Fruit fly (Drosophila melanogaster) whole organism, embryonic: ENCODE results near the gene bmm.

ENCODE experiments used
- Antp ChIP-seq: fragments of 200-800 bp; sonication (Bioruptor generic); optimal IDR thresholded peaks from 3 replicates; lab custom pipeline; 2016; ENCODE audit warnings: missing biosample characterization, missing genetic modification characterization
- Bteb2 ChIP-seq: fragments of 200-800 bp; sonication (Bioruptor generic); optimal IDR thresholded peaks from 2 replicates; lab custom pipeline; 2016; ENCODE audit warnings: missing biosample characterization, missing genetic modification characterization
- CG12299 ChIP-seq: fragments of 200-800 bp; sonication (Bioruptor generic); optimal IDR thresholded peaks from 2 replicates; lab custom pipeline; 2018; ENCODE audit warnings: missing biosample characterization, mild to moderate bottlenecking, missing genetic modification characterization
- CG12391 ChIP-seq: fragments of 200-800 bp; sonication (Bioruptor generic); optimal IDR thresholded peaks from 3 replicates; lab custom pipeline; 2018; ENCODE audit warnings: missing biosample characterization, mild to moderate bottlenecking, missing genetic modification characterization, moderate library complexity
- CG13296 ChIP-seq: fragments of 200-800 bp; sonication (Bioruptor generic); optimal IDR thresholded peaks from 3 replicates; lab custom pipeline; 2018; ENCODE audit warnings: missing biosample characterization, mild to moderate bottlenecking, missing genetic modification characterization
- CG15514 ChIP-seq: fragments of 200-800 bp; sonication (Bioruptor generic); optimal IDR thresholded peaks from 3 replicates; lab custom pipeline; 2017; ENCODE audit warnings: missing biosample characterization, missing genetic modification characterization, mild to moderate bottlenecking, moderate library complexity, missing genetic modification reagents
- CG16813 ChIP-seq: fragments of 200-800 bp; sonication (Bioruptor generic); IDR thresholded peaks from 3 replicates; pipeline ENCODE4 v1.3.6; 2022; ENCODE audit warnings: missing biosample characterization, missing genetic modification characterization; ENCODE audit not compliant: partially characterized antibody
- CG2129 ChIP-seq: fragments of 200-800 bp; sonication (Bioruptor generic); IDR thresholded peaks from 2 replicates; pipeline ENCODE4 v1.3.6; 2022; ENCODE audit warnings: missing biosample characterization, missing genetic modification characterization; ENCODE audit not compliant: partially characterized antibody
- CG31441 ChIP-seq: fragments of 200-800 bp; sonication (Bioruptor generic); IDR thresholded peaks from 2 replicates; pipeline ENCODE4 v1.3.6; 2022; ENCODE audit warnings: missing biosample characterization, missing genetic modification characterization
- CG34376 ChIP-seq: fragments of 200-800 bp; sonication (Bioruptor generic); optimal IDR thresholded peaks from 2 replicates; lab custom pipeline; 2018; ENCODE audit warnings: missing biosample characterization, mild to moderate bottlenecking, missing genetic modification characterization
- CG3726 ChIP-seq: fragments of 200-800 bp; sonication (Bioruptor generic); IDR thresholded peaks from 3 replicates; pipeline ENCODE4, ENCODE4 v1.3.6; 2022; ENCODE audit warnings: missing biosample characterization, missing genetic modification characterization
- CG4282 ChIP-seq: fragments of 200-800 bp; sonication (Bioruptor generic); optimal IDR thresholded peaks from 2 replicates; lab custom pipeline; 2016; ENCODE audit warnings: missing biosample characterization, missing genetic modification characterization
- CG4360 ChIP-seq: fragments of 200-800 bp; sonication (Bioruptor generic); IDR thresholded peaks from 2 replicates; pipeline ENCODE4 v1.3.6; 2022; ENCODE audit warnings: missing biosample characterization, missing genetic modification characterization
- CG7357 ChIP-seq: fragments of 200-800 bp; sonication (Bioruptor generic); IDR thresholded peaks from 3 replicates; pipeline ENCODE4 v1.3.6; 2022; ENCODE audit warnings: missing biosample characterization, missing genetic modification characterization
- CG7786 ChIP-seq: fragments of 200-800 bp; sonication (Bioruptor generic); optimal IDR thresholded peaks from 2 replicates; lab custom pipeline; 2016; ENCODE audit warnings: missing biosample characterization, missing genetic modification characterization
- CG7987 ChIP-seq: fragments of 200-800 bp; sonication (Bioruptor generic); optimal IDR thresholded peaks from 2 replicates; lab custom pipeline; 2018; ENCODE audit warnings: missing biosample characterization, mild to moderate bottlenecking, missing genetic modification characterization, moderate library complexity
- CG8089 ChIP-seq: fragments of 200-800 bp; sonication (Bioruptor generic); optimal IDR thresholded peaks from 3 replicates; lab custom pipeline; 2016; ENCODE audit warnings: missing biosample characterization, missing genetic modification characterization
- CG9817 ChIP-seq: fragments of 200-800 bp; sonication (Bioruptor generic); optimal IDR thresholded peaks from 2 replicates; lab custom pipeline; 2018; ENCODE audit warnings: missing biosample characterization, mild to moderate bottlenecking, missing genetic modification characterization, moderate library complexity
- Dip3 ChIP-seq: fragments of 200-800 bp; sonication (Bioruptor generic); optimal IDR thresholded peaks from 3 replicates; lab custom pipeline; 2016; ENCODE audit warnings: missing biosample characterization, missing genetic modification characterization
- Doc3 ChIP-seq: fragments of 200-800 bp; sonication (Bioruptor generic); IDR thresholded peaks from 3 replicates; pipeline ENCODE4 v1.3.6; 2022; ENCODE audit warnings: missing biosample characterization, missing genetic modification characterization; ENCODE audit not compliant: partially characterized antibody
- Med ChIP-seq: fragments of 200-800 bp; sonication (Bioruptor generic); peaks from one replicate; lab custom pipeline; 2016; ENCODE audit warnings: missing biosample characterization, missing genetic modification characterization, mild to moderate bottlenecking, inconsistent platforms, moderate library complexity
- NC2α ChIP-seq: fragments of 200-800 bp; sonication (Bioruptor generic); optimal IDR thresholded peaks from 2 replicates; lab custom pipeline; 2016; ENCODE audit warnings: missing biosample characterization, missing genetic modification characterization
- NK7.1 ChIP-seq: fragments of 200-800 bp; sonication (Bioruptor generic); optimal IDR thresholded peaks from 3 replicates; lab custom pipeline; 2016; ENCODE audit warnings: missing biosample characterization, missing genetic modification characterization
- Nf-YC ChIP-seq: fragments of 200-800 bp; optimal IDR thresholded peaks from 3 replicates; lab custom pipeline; 2019; ENCODE audit warnings: missing biosample characterization, mild to moderate bottlenecking, missing genetic modification characterization, moderate library complexity
- Pdp1 ChIP-seq, 2 experiments: fragments of 200-800 bp; sonication (Bioruptor generic); optimal IDR thresholded peaks; 3 replicates each; lab custom pipeline; 2016; ENCODE audit warnings: missing biosample characterization in 2 of 2, missing genetic modification characterization in 2 of 2, mild to moderate bottlenecking in 1 of 2, moderate library complexity in 1 of 2
- Usf ChIP-seq: fragments of 200-800 bp; sonication (Bioruptor generic); optimal IDR thresholded peaks from 2 replicates; lab custom pipeline; 2017; ENCODE audit warnings: missing genotype, missing biosample characterization, missing genetic modification characterization
- Xrp1 ChIP-seq: fragments of 200-800 bp; sonication (Bioruptor generic); IDR thresholded peaks from 2 replicates; pipeline ENCODE4 v1.3.6; 2022; ENCODE audit warnings: missing biosample characterization, missing genetic modification characterization
- ap ChIP-seq: fragments of 200-800 bp; sonication (Bioruptor generic); IDR thresholded peaks from 2 replicates; pipeline ENCODE4 v1.3.6; 2022; ENCODE audit warnings: missing biosample characterization, missing genetic modification characterization
- ara ChIP-seq: fragments of 200-800 bp; sonication (Bioruptor generic); IDR thresholded peaks from 2 replicates; pipeline ENCODE4 v1.3.6; 2022; ENCODE audit warnings: missing biosample characterization, missing genetic modification characterization
- bab2 ChIP-seq: fragments of 200-800 bp; sonication (Bioruptor generic); optimal IDR thresholded peaks from 2 replicates; lab custom pipeline; 2016; ENCODE audit warnings: missing biosample characterization, missing genetic modification characterization
- bsh ChIP-seq, 2 experiments: fragments of 200-800 bp; sonication (Bioruptor generic); optimal IDR thresholded peaks; 2 replicates each; lab custom pipeline; 2017 to 2018; ENCODE audit warnings: mild to moderate bottlenecking in 2 of 2, missing biosample characterization in 2 of 2, missing genetic modification characterization in 2 of 2, moderate library complexity in 1 of 2
- chn ChIP-seq: fragments of 200-800 bp; sonication (Bioruptor generic); optimal IDR thresholded peaks from 2 replicates; lab custom pipeline; 2016; ENCODE audit warnings: missing biosample characterization, missing genetic modification characterization
- en ChIP-seq: fragments of 200-800 bp; sonication (Bioruptor generic); optimal IDR thresholded peaks from 2 replicates; lab custom pipeline; 2016; ENCODE audit warnings: missing biosample characterization, missing genetic modification characterization
- fd102C ChIP-seq: fragments of 200-800 bp; sonication (Bioruptor generic); optimal IDR thresholded peaks from 2 replicates; lab custom pipeline; 2018; ENCODE audit warnings: missing biosample characterization, mild to moderate bottlenecking, missing genetic modification characterization, moderate library complexity
- grau ChIP-seq: fragments of 200-800 bp; optimal IDR thresholded peaks from 3 replicates; lab custom pipeline; 2019; ENCODE audit warnings: missing biosample characterization, mild to moderate bottlenecking, missing genetic modification characterization, moderate library complexity
- lbe ChIP-seq: fragments of 200-800 bp; sonication (Bioruptor generic); optimal IDR thresholded peaks from 2 replicates; lab custom pipeline; 2016; ENCODE audit warnings: missing biosample characterization, mild to moderate bottlenecking, missing genetic modification characterization
- lilli ChIP-seq: fragments of 200-800 bp; sonication (Bioruptor generic); optimal IDR thresholded peaks from 3 replicates; lab custom pipeline; 2016; ENCODE audit warnings: missing biosample characterization, missing genetic modification characterization
- lov ChIP-seq, 2 experiments: fragments of 200-800 bp in 1 of 2; fragments of >200 bp in 1 of 2; sonication (Bioruptor generic) in 1 of 2; IDR thresholded peaks in 1 of 2; optimal IDR thresholded peaks in 1 of 2; 2 replicates in 1 of 2; 3 replicates in 1 of 2; pipeline versions ENCODE4 v1.3.6 to Lab custom; 2017 to 2022; ENCODE audit warnings: missing biosample characterization in 1 of 2, missing genetic modification characterization in 1 of 2
- nau ChIP-seq: fragments of 200-800 bp; sonication (Bioruptor generic); optimal IDR thresholded peaks from 3 replicates; lab custom pipeline; 2017; ENCODE audit warnings: missing biosample characterization, mild to moderate bottlenecking, missing genetic modification characterization, missing genetic modification reagents
- onecut ChIP-seq: fragments of 200-800 bp; sonication (Bioruptor generic); IDR thresholded peaks from 2 replicates; pipeline ENCODE4 v1.3.6; 2022; ENCODE audit warnings: missing biosample characterization, missing genetic modification characterization
- psq ChIP-seq: fragments of 200-800 bp; sonication (Bioruptor generic); optimal IDR thresholded peaks from 2 replicates; lab custom pipeline; 2017; ENCODE audit warnings: missing biosample characterization, missing genetic modification characterization
- pzg ChIP-seq: fragments of 200-800 bp; sonication (Bioruptor generic); optimal IDR thresholded peaks from 3 replicates; lab custom pipeline; 2018; ENCODE audit warnings: missing biosample characterization, mild to moderate bottlenecking, missing genetic modification characterization, moderate library complexity
- sens ChIP-seq: fragments of 200-800 bp; sonication (Bioruptor generic); peaks from one replicate; lab custom pipeline; 2016; ENCODE audit warnings: missing biosample characterization, missing genetic modification characterization
- tll ChIP-seq, 2 experiments: fragments of 200-800 bp in 1 of 2; fragments of >200 bp in 1 of 2; sonication (Bioruptor generic) in 1 of 2; optimal IDR thresholded peaks; 2 replicates each; lab custom pipeline; 2017 to 2019; ENCODE audit warnings: missing biosample characterization in 2 of 2, missing genetic modification characterization in 2 of 2, mild to moderate bottlenecking in 1 of 2, moderate library complexity in 1 of 2
- tx ChIP-seq: fragments of 200-800 bp; sonication (Bioruptor generic); optimal IDR thresholded peaks from 2 replicates; lab custom pipeline; 2016; ENCODE audit warnings: missing biosample characterization, missing genetic modification characterization
- zf30C ChIP-seq: fragments of 200-800 bp; sonication (Bioruptor generic); optimal IDR thresholded peaks from 3 replicates; lab custom pipeline; 2018; ENCODE audit warnings: missing biosample characterization, mild to moderate bottlenecking, missing genetic modification characterization
- zfh1 ChIP-seq: fragments of 200-800 bp; sonication (Bioruptor generic); IDR thresholded peaks from 3 replicates; pipeline ENCODE4 v1.3.6; 2022; ENCODE audit warnings: missing biosample characterization, missing genetic modification characterization

Gene bmm

DNA sequence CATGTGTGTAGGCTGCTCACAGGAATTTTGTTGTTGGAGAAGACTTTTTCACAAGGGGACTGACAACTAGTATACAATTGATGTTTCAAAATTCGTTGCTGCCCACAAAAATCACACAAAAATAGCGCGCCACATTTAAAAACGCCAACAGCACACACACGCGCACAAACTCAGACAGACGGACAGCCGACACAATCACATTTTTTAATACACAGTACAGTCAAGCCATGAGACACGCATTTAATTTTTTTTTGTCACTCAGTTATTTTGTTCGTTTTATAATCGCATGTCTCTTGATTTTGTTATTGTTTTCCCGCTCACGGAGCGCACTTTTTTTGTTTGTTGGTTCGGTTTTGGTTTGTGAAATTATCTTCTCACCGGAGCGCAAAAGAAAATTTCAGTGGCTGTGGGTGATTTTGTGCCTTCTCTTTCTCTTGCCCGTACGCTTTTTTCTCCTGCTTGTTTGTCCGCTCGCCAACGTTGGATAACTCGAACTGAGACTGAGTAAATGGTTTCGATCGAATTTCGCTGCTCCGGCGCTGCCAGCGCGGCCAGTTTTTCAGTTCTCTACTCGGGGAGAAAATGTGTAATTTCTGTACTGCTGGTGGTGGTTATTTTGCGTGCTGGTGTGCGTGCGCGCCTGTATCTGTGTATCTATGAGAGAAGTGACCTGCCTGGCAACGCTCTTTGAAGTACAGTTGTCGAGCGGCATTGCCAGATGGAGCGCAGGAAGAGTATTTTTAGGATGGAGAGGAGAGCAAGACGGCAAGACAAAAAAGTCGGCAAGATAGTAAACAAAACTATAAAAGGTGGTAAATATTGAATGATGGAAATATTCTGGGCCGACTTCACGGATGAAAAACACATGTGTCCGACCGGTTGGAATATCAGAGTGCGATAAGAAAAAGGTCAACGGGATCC lies 28.5 kb downstream of the bmm start, which contains the start of gene CG42507 (continued):
- peak; percentile 4 for TF ChIP-seq CG12391 (tag; lab: Kevin White, UChicago)
- TF ChIP-seq CG4360 (GFP tag; lab: Robert Waterston, UW): no peak; the same call in 1 of the 2 replicates
- TF ChIP-seq chn (GFP tag; lab: Kevin White, UChicago): peak; percentile 21
- TF ChIP-seq Antp (GFP tag; lab: Kevin White, UChicago): no peak
- no peak for TF ChIP-seq Bteb2 (GFP tag; lab: Kevin White, UChicago)
- no peak for TF ChIP-seq CG3726 (GFP tag; lab: Robert Waterston, UW)
- TF ChIP-seq Usf (GFP tag; lab: Kevin White, UChicago): no peak
- TF ChIP-seq bab2 (GFP tag; lab: Kevin White, UChicago): peak; percentile 28
- peak; percentile 27; the same call in 1 of the 3 replicates for TF ChIP-seq zfh1
- TF ChIP-seq sens (GFP tag; lab: Kevin White, UChicago): peak; percentile 76
- no peak for TF ChIP-seq psq (GFP tag; lab: Kevin White, UChicago)
- peak; percentile 45; the same call in 1 of the 3 replicates for TF ChIP-seq Doc3 (GFP tag; lab: Robert Waterston, UW)
- TF ChIP-seq NC2α (GFP tag; lab: Kevin White, UChicago): no peak
- TF ChIP-seq CG16813: 0 out of 3 replicates have a peak, but pooled peaks have one; percentile 29
- peak in 1 of 2 experiments; percentile 90 for TF ChIP-seq Pdp1 (GFP tag; optimal IDR thresholded peaks at IDR 0.05; lab: Kevin White, UChicago)
- TF ChIP-seq fd102C (GFP tag; lab: Kevin White, UChicago): peak; percentile 74
- TF ChIP-seq en: no peak
- peak; percentile 72 for TF ChIP-seq onecut (GFP tag; lab: Robert Waterston, UW)
- TF ChIP-seq CG31441 (GFP tag; lab: Robert Waterston, UW): no peak; the same call in none of the 2 replicates
- TF ChIP-seq lbe (GFP tag; lab: Kevin White, UChicago): peak; percentile 66
- TF ChIP-seq CG12299 (tag; lab: Kevin White, UChicago): no peak
- no peak for TF ChIP-seq CG7786 (GFP tag; lab: Kevin White, UChicago)
- peak in 1 of 2 experiments; percentile 82 for TF ChIP-seq tll (GFP tag; optimal IDR thresholded peaks at IDR 0.05; lab: Kevin White, UChicago)
- TF ChIP-seq Nf-YC: peak; percentile 12
- no peak for TF ChIP-seq CG4282
- peak; percentile 61 for TF ChIP-seq CG7987 (GFP tag; lab: Kevin White, UChicago)
- peak; percentile 84 for TF ChIP-seq Med (GFP tag; lab: Kevin White, UChicago)
- TF ChIP-seq NK7.1 (GFP tag; lab: Kevin White, UChicago): no peak
- no peak for TF ChIP-seq tx (GFP tag; lab: Kevin White, UChicago)
- peak; percentile 9 for TF ChIP-seq grau (tag; lab: Kevin White, UChicago)
- TF ChIP-seq ap (GFP tag; lab: Robert Waterston, UW): peak; percentile 16; the same call in 1 of the 2 replicates
- TF ChIP-seq zf30C (GFP tag; lab: Kevin White, UChicago): peak; percentile 41
- no peak for TF ChIP-seq CG7357 (GFP tag; lab: Robert Waterston, UW)
- peak; percentile 77 for TF ChIP-seq CG13296 (GFP tag; lab: Kevin White, UChicago)
- no peak for TF ChIP-seq nau (GFP tag; lab: Kevin White, UChicago)
- TF ChIP-seq CG2129: no peak
- peak; percentile 5 for TF ChIP-seq pzg (GFP tag; lab: Kevin White, UChicago)
- peak; percentile 17 for TF ChIP-seq CG15514 (GFP tag; lab: Kevin White, UChicago)
- no peak for TF ChIP-seq lilli
- peak in 1 of 2 experiments; percentile 23 for TF ChIP-seq bsh (GFP tag; optimal IDR thresholded peaks at IDR 0.05; lab: Kevin White, UChicago)
- TF ChIP-seq Xrp1 (GFP tag; lab: Robert Waterston, UW): peak; percentile 66; the same call in 1 of the 2 replicates
- no peak for TF ChIP-seq CG9817 (tag; lab: Kevin White, UChicago)
- TF ChIP-seq Dip3: peak; percentile 3
- TF ChIP-seq ara (GFP tag; lab: Robert Waterston, UW): peak; percentile 50
- peak; percentile 94 for TF ChIP-seq CG34376
- no peak for TF ChIP-seq lov (optimal IDR thresholded peaks at IDR 0.05; lab: Kevin White, UChicago)
- TF ChIP-seq lov (GFP tag; IDR thresholded peaks at IDR 0.05; lab: Robert Waterston, UW): 0 out of 3 replicates have a peak, but pooled peaks have one; percentile 29
- no peak for TF ChIP-seq CG8089
